Fruit fly (Drosophila melanogaster): ENCODE data around the gene CG8142.

DNA sequence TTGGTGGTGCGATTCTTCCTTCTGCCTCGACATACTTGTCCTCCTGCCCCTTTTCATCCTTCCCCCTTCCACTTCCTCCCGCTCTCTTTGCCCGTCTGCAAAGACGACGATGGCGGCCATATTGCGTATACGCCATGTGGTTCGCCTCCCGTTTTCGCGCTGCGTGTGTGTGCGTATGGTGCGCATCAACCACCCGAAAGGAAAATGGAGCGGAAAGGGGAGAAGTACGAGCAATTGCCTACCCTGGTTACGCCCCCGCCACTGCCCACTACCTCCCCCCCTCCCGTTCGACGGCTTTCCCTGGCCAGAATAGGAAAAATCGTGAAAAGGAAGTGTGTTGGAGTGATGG is 44.7 kb downstream of the CG8142 start:
- TF ChIP-seq ttk (optimal IDR thresholded peaks at IDR 0.05) (no peak), psq (optimal IDR thresholded peaks at IDR 0.05) (no peak), h (optimal IDR thresholded peaks at IDR 0.05) (no peak)
